Worm (Caenorhabditis elegans): ENCODE data around the gene nft-1.

The nft-1 gene

ce11 chrIII:11917090-11917489 is 6.6 kb upstream of the nft-1 start:
- TF ChIP-seq hlh-1 (tag; optimal IDR thresholded peaks at IDR 0.05) = no peak
- TF ChIP-seq mls-2 (tag; optimal IDR thresholded peaks at IDR 0.05) = no peak
- no peak for TF ChIP-seq sptf-1 (tag; optimal IDR thresholded peaks at IDR 0.05)
- no peak for TF ChIP-seq ceh-83 (GFP tag; optimal IDR thresholded peaks at IDR 0.05)
- TF ChIP-seq zip-8 (tag; optimal IDR thresholded peaks at IDR 0.05) = no peak

DNA sequence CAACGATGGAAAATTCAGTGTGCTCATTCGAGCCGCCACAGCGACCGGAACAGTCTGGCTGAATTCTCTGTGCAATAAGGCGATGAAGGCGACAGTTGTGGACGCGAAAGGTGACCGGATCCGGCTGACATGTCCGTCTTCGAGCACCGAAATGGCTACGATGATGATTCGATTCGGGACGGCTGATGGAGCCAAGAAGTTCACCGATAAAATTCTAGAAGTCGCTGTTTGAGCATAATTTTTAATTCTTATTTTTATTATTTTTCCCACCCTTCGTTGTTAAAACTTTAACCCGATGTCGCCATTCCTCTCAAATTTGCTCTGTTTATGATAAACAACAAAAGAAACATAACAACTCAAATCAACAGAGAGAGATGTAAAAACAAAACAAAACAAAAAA is 6.2 kb upstream of the nft-1 start:
- TF ChIP-seq nhr-76 (tag; optimal IDR thresholded peaks at IDR 0.05) (no peak), blmp-1 (tag; optimal IDR thresholded peaks at IDR 0.05) (no peak), hlh-1 (tag; optimal IDR thresholded peaks at IDR 0.05) (no peak), cnd-1 (tag; optimal IDR thresholded peaks at IDR 0.05) (no peak), elt-1 (tag; optimal IDR thresholded peaks at IDR 0.05; ENCODE audit: borderline replicate concordance, insufficient read depth) (no peak), mls-2 (tag; optimal IDR thresholded peaks at IDR 0.05) (no peak)

- TF ChIP-seq cnd-1 (tag; optimal IDR thresholded peaks at IDR 0.05) = peak; percentile 29
- peak; percentile 7 for TF ChIP-seq M03D4.4 (tag; optimal IDR thresholded peaks at IDR 0.05)
- no peak for TF ChIP-seq nhr-28 (tag; optimal IDR thresholded peaks at IDR 0.05)
- TF ChIP-seq nhr-76 (tag; optimal IDR thresholded peaks at IDR 0.05) = no peak
- TF ChIP-seq lsy-2 (tag; optimal IDR thresholded peaks at IDR 0.05) = no peak
- no peak for TF ChIP-seq ham-2 (GFP tag; optimal IDR thresholded peaks at IDR 0.05)
- TF ChIP-seq unc-120 (tag; optimal IDR thresholded peaks at IDR 0.05; ENCODE audit: poor library complexity, severe bottlenecking) = peak; percentile 12
- no peak for TF ChIP-seq blmp-1 (tag; optimal IDR thresholded peaks at IDR 0.05)
- peak; percentile 56 for TF ChIP-seq sptf-1 (tag; optimal IDR thresholded peaks at IDR 0.05)
- no peak for TF ChIP-seq nhr-12 (tag; optimal IDR thresholded peaks at IDR 0.05)
- TF ChIP-seq pha-4 (tag; optimal IDR thresholded peaks at IDR 0.05) = no peak
- TF ChIP-seq lin-13 (tag; optimal IDR thresholded peaks at IDR 0.05) = peak; percentile 6
- TF ChIP-seq ceh-83 (GFP tag; optimal IDR thresholded peaks at IDR 0.05) = peak; percentile 58
- TF ChIP-seq sem-2 (GFP tag; optimal IDR thresholded peaks at IDR 0.05) = no peak
These were observed 5.4 kb upstream of the nft-1 start, which contains the start of gene znf-593 for ce11 chrIII:11918247-11918769. Gene znf-593, minus strand, starts transcription at chrIII:11918719.

ce11 chrIII:11920187-11920785 is 3.4 kb upstream of the nft-1 start, which contains the start of the genes ccf-1 and trap-4:
Gene ccf-1, minus strand, starts transcription at chrIII:11920237.
Gene trap-4, plus strand, starts transcription at chrIII:11920735.
- TF ChIP-seq unc-39 (tag; optimal IDR thresholded peaks at IDR 0.05) (no peak), flh-1 (GFP tag; optimal IDR thresholded peaks at IDR 0.05) (no peak), ceh-43 (GFP tag; optimal IDR thresholded peaks at IDR 0.05) (no peak), cnd-1 (tag; optimal IDR thresholded peaks at IDR 0.05) (no peak), elt-3 (tag; optimal IDR thresholded peaks at IDR 0.05) (no peak), ceh-83 (GFP tag; optimal IDR thresholded peaks at IDR 0.05) (no peak), ceh-39 (tag; optimal IDR thresholded peaks at IDR 0.05) (peak; percentile 27), mep-1 (tag; optimal IDR thresholded peaks at IDR 0.05) (peak; percentile 36), nhr-237 (tag; optimal IDR thresholded peaks at IDR 0.05) (no peak), nhr-12 (tag; optimal IDR thresholded peaks at IDR 0.05) (no peak), snpc-4 (tag; optimal IDR thresholded peaks at IDR 0.05) (no peak), zip-8 (tag; optimal IDR thresholded peaks at IDR 0.05) (no peak), elt-1 (tag; optimal IDR thresholded peaks at IDR 0.05; ENCODE audit: borderline replicate concordance, insufficient read depth) (no peak), nhr-2 (tag; optimal IDR thresholded peaks at IDR 0.05) (no peak), sptf-1 (tag; optimal IDR thresholded peaks at IDR 0.05) (no peak), lin-13 (tag; optimal IDR thresholded peaks at IDR 0.05) (peak; percentile 33), M03D4.4 (tag; optimal IDR thresholded peaks at IDR 0.05) (no peak), pha-4 (tag; optimal IDR thresholded peaks at IDR 0.05) (peak; percentile 29), unc-62 (GFP tag; optimal IDR thresholded peaks at IDR 0.05) (no peak), hlh-1 (tag; optimal IDR thresholded peaks at IDR 0.05) (peak; percentile 13), sem-2 (GFP tag; optimal IDR thresholded peaks at IDR 0.05) (no peak), ham-2 (GFP tag; optimal IDR thresholded peaks at IDR 0.05) (no peak), lin-32 (GFP tag; optimal IDR thresholded peaks at IDR 0.05) (no peak), tbx-8 (GFP tag; optimal IDR thresholded peaks at IDR 0.05) (no peak), drap-1 (GFP tag; optimal IDR thresholded peaks at IDR 0.05) (no peak), nhr-76 (tag; optimal IDR thresholded peaks at IDR 0.05) (no peak), bed-3 (GFP tag; optimal IDR thresholded peaks at IDR 0.05) (no peak), ztf-11 (tag; optimal IDR thresholded peaks at IDR 0.05) (no peak), ces-1 (GFP tag; optimal IDR thresholded peaks at IDR 0.05) (peak; percentile 37), mab-5 (tag; optimal IDR thresholded peaks at IDR 0.05) (no peak), mls-2 (tag; optimal IDR thresholded peaks at IDR 0.05) (no peak), nhr-28 (tag; optimal IDR thresholded peaks at IDR 0.05) (no peak), blmp-1 (tag; optimal IDR thresholded peaks at IDR 0.05) (peak; percentile 30), lsy-2 (tag; optimal IDR thresholded peaks at IDR 0.05) (peak; percentile 30), unc-120 (tag; optimal IDR thresholded peaks at IDR 0.05; ENCODE audit: poor library complexity, severe bottlenecking) (peak; percentile 36)
